Worm (Caenorhabditis elegans) whole organism, L4/young adult: Measurements from ENCODE around the gene srx-38.

Experiments
- W03F9.2 ChIP-seq: fragments of 150-350 bp; optimal IDR thresholded peaks from 2 replicates; lab custom pipeline; 2014; ENCODE audit warnings: missing biosample characterization, missing genetic modification characterization
- dao-5 ChIP-seq: sonication (generic microtip); optimal IDR thresholded peaks from 2 replicates; lab custom pipeline; 2016; ENCODE audit warnings: missing genotype, missing genetic modification characterization, moderate library complexity, missing compliant biosample characterization
- him-1 ChIP-seq: sonication (generic microtip); optimal IDR thresholded peaks from 2 replicates; lab custom pipeline; 2016; ENCODE audit warnings: missing genotype, missing genetic modification reagents, missing genetic modification characterization, missing compliant biosample characterization

srx-38 gene

DNA sequence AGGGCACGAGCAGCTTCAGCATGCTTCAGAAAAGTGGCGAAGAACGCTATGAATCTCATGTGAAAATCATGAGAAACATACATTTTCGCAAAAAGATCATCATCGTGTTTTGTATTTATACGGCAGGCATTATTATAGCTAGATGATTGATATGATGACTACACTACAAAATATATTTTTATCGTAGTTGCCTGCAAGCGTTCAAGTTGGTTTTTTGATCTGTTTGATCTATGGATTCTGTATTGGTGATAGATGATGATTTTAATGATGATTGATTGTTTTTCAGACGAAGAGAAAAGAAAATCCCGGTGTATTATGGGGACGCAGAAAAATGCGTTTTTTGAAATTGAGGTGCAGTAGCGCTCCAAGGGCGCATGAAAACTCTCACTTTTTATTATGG lies 44.7 kb downstream of the srx-38 start, which contains the start of gene ugt-63:
Gene ugt-63, minus strand, starts transcription at position 89 of the 400 bp plus-strand sequence.
- TF ChIP-seq dao-5 (tag; lab: Kevin White, UChicago) (no peak), him-1 (no peak), W03F9.2 (tag; lab: Kevin White, UChicago) (no peak)

DNA sequence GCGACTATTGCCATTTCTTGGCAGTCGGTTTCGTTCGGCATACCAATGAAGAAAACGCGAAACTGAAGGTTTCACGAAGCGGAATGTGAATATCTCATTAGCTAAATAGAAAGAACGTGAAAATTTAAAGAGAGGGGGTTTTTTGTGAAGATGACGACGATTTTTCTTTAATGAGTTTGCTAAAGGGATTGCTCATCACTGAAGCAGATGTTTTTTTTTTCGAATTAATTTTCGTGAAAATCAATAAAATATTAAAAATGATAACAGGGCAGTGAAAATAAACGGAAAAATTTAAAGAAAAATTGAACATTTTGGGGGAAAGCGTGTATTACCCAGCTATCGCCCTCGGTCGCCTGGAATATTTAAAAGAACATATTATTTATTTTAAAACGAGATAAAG lies 47.6 kb downstream of the srx-38 start, which contains the start of gene srab-3:
Gene srab-3, minus strand, starts transcription at position 101 of the 400 bp plus-strand sequence.
- TF ChIP-seq dao-5 (tag; lab: Kevin White, UChicago) (no peak), him-1 (no peak), W03F9.2 (tag; lab: Kevin White, UChicago) (no peak)

DNA sequence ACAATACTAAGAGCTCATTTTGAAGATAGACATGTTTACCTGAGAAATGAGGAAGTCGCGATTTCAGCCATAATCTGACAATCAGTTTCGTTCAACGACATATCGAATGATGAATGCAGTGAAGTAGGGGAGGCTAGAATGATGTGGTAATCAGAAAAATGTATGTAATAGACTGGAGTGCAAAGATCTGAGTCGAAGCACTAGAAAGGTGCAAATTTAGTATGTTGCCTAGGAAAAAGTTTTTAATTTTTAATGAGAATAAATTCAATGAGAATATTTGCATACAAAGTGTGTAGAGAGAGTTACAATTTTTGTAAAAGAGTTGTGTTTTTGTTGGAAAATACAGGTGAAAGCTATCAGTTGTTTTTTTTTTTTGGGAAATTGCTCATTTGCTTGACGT lies 50.5 kb downstream of the srx-38 start, which contains the start of gene srab-2:
Gene srab-2, minus strand, starts transcription at position 101 of the 400 bp plus-strand sequence.
- no peak for TF ChIP-seq W03F9.2 (tag; lab: Kevin White, UChicago)
- TF ChIP-seq him-1: no peak
- no peak for TF ChIP-seq dao-5 (tag; lab: Kevin White, UChicago)
